Worm (Caenorhabditis elegans): ENCODE measurements around the gene E02H4.7.

E02H4.7 gene

ce11 chrX:14244493-14244892 is 11.6 kb upstream of the E02H4.7 start:
- TF ChIP-seq lin-32 (GFP tag; optimal IDR thresholded peaks at IDR 0.05) (no peak), ceh-39 (tag; optimal IDR thresholded peaks at IDR 0.05) (peak; percentile 9), M03D4.4 (tag; optimal IDR thresholded peaks at IDR 0.05) (no peak), sptf-1 (tag; optimal IDR thresholded peaks at IDR 0.05) (no peak), drap-1 (GFP tag; optimal IDR thresholded peaks at IDR 0.05) (no peak)

- TF ChIP-seq elt-1 (tag; optimal IDR thresholded peaks at IDR 0.05; ENCODE audit: borderline replicate concordance, insufficient read depth) (no peak), unc-62 (GFP tag; optimal IDR thresholded peaks at IDR 0.05) (no peak), M03D4.4 (tag; optimal IDR thresholded peaks at IDR 0.05) (no peak), lsy-2 (tag; optimal IDR thresholded peaks at IDR 0.05) (no peak), pha-4 (tag; optimal IDR thresholded peaks at IDR 0.05) (no peak), ham-2 (GFP tag; optimal IDR thresholded peaks at IDR 0.05) (no peak), lin-13 (tag; optimal IDR thresholded peaks at IDR 0.05) (no peak), nhr-237 (tag; optimal IDR thresholded peaks at IDR 0.05) (no peak), sem-2 (GFP tag; optimal IDR thresholded peaks at IDR 0.05) (no peak), mab-5 (tag; optimal IDR thresholded peaks at IDR 0.05) (no peak), nhr-12 (tag; optimal IDR thresholded peaks at IDR 0.05) (no peak), bed-3 (GFP tag; optimal IDR thresholded peaks at IDR 0.05) (no peak), unc-39 (tag; optimal IDR thresholded peaks at IDR 0.05) (no peak)
Measured at ce11 chrX:14246518-14246917, 9.6 kb upstream of the E02H4.7 start, which contains the start of gene mlc-6. Gene mlc-6 (minus strand): TSS chrX:14246618.

ce11 chrX:14247436-14248103 is 8.5 kb upstream of the E02H4.7 start, which contains the start of gene K04C1.5:
Gene K04C1.5 (plus strand): TSS chrX:14248053.
- TF ChIP-seq nhr-76 (tag; optimal IDR thresholded peaks at IDR 0.05) (no peak), nhr-2 (tag; optimal IDR thresholded peaks at IDR 0.05) (no peak), ceh-43 (GFP tag; optimal IDR thresholded peaks at IDR 0.05) (no peak), mab-5 (tag; optimal IDR thresholded peaks at IDR 0.05) (no peak), sptf-1 (tag; optimal IDR thresholded peaks at IDR 0.05) (no peak), flh-1 (GFP tag; optimal IDR thresholded peaks at IDR 0.05) (no peak), nhr-237 (tag; optimal IDR thresholded peaks at IDR 0.05) (no peak)

ce11 chrX:14252042-14252441 is 4.0 kb upstream of the E02H4.7 start, which contains the start of gene E02H4.6:
Gene E02H4.6 (minus strand): TSS chrX:14252142.
- no peak for TF ChIP-seq nhr-12 (tag; optimal IDR thresholded peaks at IDR 0.05)
- no peak for TF ChIP-seq elt-3 (tag; optimal IDR thresholded peaks at IDR 0.05)
- no peak for TF ChIP-seq M03D4.4 (tag; optimal IDR thresholded peaks at IDR 0.05)
- TF ChIP-seq lin-13 (tag; optimal IDR thresholded peaks at IDR 0.05), result no peak
- TF ChIP-seq ces-1 (GFP tag; optimal IDR thresholded peaks at IDR 0.05), result no peak
- no peak for TF ChIP-seq unc-62 (GFP tag; optimal IDR thresholded peaks at IDR 0.05)
- TF ChIP-seq mls-2 (tag; optimal IDR thresholded peaks at IDR 0.05), result no peak
- no peak for TF ChIP-seq elt-1 (tag; optimal IDR thresholded peaks at IDR 0.05; ENCODE audit: borderline replicate concordance, insufficient read depth)
- no peak for TF ChIP-seq ceh-43 (GFP tag; optimal IDR thresholded peaks at IDR 0.05)
- TF ChIP-seq nhr-2 (tag; optimal IDR thresholded peaks at IDR 0.05), result no peak
- TF ChIP-seq unc-39 (tag; optimal IDR thresholded peaks at IDR 0.05), result no peak
- no peak for TF ChIP-seq unc-120 (tag; optimal IDR thresholded peaks at IDR 0.05; ENCODE audit: poor library complexity, severe bottlenecking)
- no peak for TF ChIP-seq ceh-39 (tag; optimal IDR thresholded peaks at IDR 0.05)
- no peak for TF ChIP-seq tbx-8 (GFP tag; optimal IDR thresholded peaks at IDR 0.05)

ce11 chrX:14255031-14255430 is 1.0 kb upstream of the E02H4.7 start, which contains the start of gene E02H4.5:
Gene E02H4.5 (minus strand): TSS chrX:14255131.
- TF ChIP-seq cnd-1 (tag; optimal IDR thresholded peaks at IDR 0.05), result no peak
- TF ChIP-seq drap-1 (GFP tag; optimal IDR thresholded peaks at IDR 0.05), result no peak
- TF ChIP-seq unc-120 (tag; optimal IDR thresholded peaks at IDR 0.05; ENCODE audit: poor library complexity, severe bottlenecking), result no peak
- no peak for TF ChIP-seq ceh-83 (GFP tag; optimal IDR thresholded peaks at IDR 0.05)
- no peak for TF ChIP-seq sptf-1 (tag; optimal IDR thresholded peaks at IDR 0.05)
- TF ChIP-seq bed-3 (GFP tag; optimal IDR thresholded peaks at IDR 0.05), result no peak
- TF ChIP-seq pha-4 (tag; optimal IDR thresholded peaks at IDR 0.05), result no peak
- TF ChIP-seq nhr-2 (tag; optimal IDR thresholded peaks at IDR 0.05), result no peak
- TF ChIP-seq ztf-11 (tag; optimal IDR thresholded peaks at IDR 0.05), result no peak
- TF ChIP-seq lin-32 (GFP tag; optimal IDR thresholded peaks at IDR 0.05), result no peak
- no peak for TF ChIP-seq lsy-2 (tag; optimal IDR thresholded peaks at IDR 0.05)
- TF ChIP-seq nhr-28 (tag; optimal IDR thresholded peaks at IDR 0.05), result no peak
- no peak for TF ChIP-seq ceh-39 (tag; optimal IDR thresholded peaks at IDR 0.05)
- no peak for TF ChIP-seq unc-62 (GFP tag; optimal IDR thresholded peaks at IDR 0.05)
- no peak for TF ChIP-seq lin-13 (tag; optimal IDR thresholded peaks at IDR 0.05)
- no peak for TF ChIP-seq mab-5 (tag; optimal IDR thresholded peaks at IDR 0.05)
- TF ChIP-seq ham-2 (GFP tag; optimal IDR thresholded peaks at IDR 0.05), result no peak
- TF ChIP-seq elt-1 (tag; optimal IDR thresholded peaks at IDR 0.05; ENCODE audit: borderline replicate concordance, insufficient read depth), result no peak
- no peak for TF ChIP-seq snpc-4 (tag; optimal IDR thresholded peaks at IDR 0.05)

All from whole organism, mixed stage, embryonic.